Fruit fly (Drosophila melanogaster): Measurements from ENCODE around the gene beat-IIIc.

DNA sequence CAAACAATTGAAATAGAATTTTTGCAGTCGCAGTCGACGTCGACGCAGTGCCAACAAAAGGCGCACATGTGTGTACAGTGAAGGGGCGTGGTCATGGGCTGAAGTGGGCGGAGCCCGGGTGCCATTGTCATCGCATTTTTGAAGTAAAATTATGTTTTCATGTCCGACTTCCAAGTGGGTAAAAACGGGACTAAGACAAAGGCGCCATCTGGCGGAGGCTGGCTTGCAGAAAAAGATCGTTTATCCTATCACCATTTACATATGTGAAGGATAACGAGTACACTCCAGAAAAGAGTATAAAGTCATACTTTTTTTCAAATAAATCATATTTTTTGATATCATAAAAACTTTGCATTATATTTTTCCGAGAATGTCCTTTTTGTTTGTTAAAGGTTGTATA, 97.2 kb downstream of the beat-IIIc start:
- TF ChIP-seq Myc (optimal IDR thresholded peaks at IDR 0.05) (no peak), psq (optimal IDR thresholded peaks at IDR 0.05) (no peak), h (optimal IDR thresholded peaks at IDR 0.05) (no peak), insv (optimal IDR thresholded peaks at IDR 0.05) (no peak), ttk (optimal IDR thresholded peaks at IDR 0.05) (no peak)

All from Kc167 (cell line).